Worm (Caenorhabditis elegans) whole organism, L1 larva: ENCODE results near the gene cdh-10.

Experiments
- F16B12.6 ChIP-seq: fragments of 150-350 bp; optimal IDR thresholded peaks from 2 replicates; lab custom pipeline; 2014; ENCODE audit warnings: missing biosample characterization, missing genetic modification characterization
- aha-1 ChIP-seq: fragments of 150-350 bp; optimal IDR thresholded peaks from 2 replicates; lab custom pipeline; 2014; ENCODE audit warnings: missing biosample characterization, missing genetic modification characterization
- ceh-8 ChIP-seq: fragments of 200-800 bp; sonication (Bioruptor generic); optimal IDR thresholded peaks from 2 replicates; lab custom pipeline; 2018; ENCODE audit warnings: mild to moderate bottlenecking, missing genetic modification characterization, moderate library complexity, missing compliant biosample characterization
- ceh-82 ChIP-seq, 3 experiments: fragments of 150-350 bp in 1 of 3; sonication (generic microtip) in 2 of 3; optimal IDR thresholded peaks; 2 replicates each; lab custom pipeline; 2014 to 2017; ENCODE audit warnings: missing biosample characterization in 3 of 3, missing genetic modification characterization in 3 of 3
- ceh-88 ChIP-seq: fragments of 200-800 bp; sonication (Bioruptor generic); IDR thresholded peaks from 2 replicates; pipeline ENCODE4 v1.3.6; 2022; ENCODE audit warnings: missing genetic modification characterization, missing compliant biosample characterization
- ceh-90 ChIP-seq: sonication (generic microtip); optimal IDR thresholded peaks from 2 replicates; lab custom pipeline; 2016; ENCODE audit warnings: missing genetic modification characterization, missing compliant biosample characterization
- dpl-1 ChIP-seq, 3 experiments: fragments of 150-350 bp in 2 of 3; sonication (generic microtip) in 1 of 3; optimal IDR thresholded peaks; 2 replicates each; lab custom pipeline; 2014 to 2017; ENCODE audit warnings: missing biosample characterization in 3 of 3, missing genetic modification characterization in 3 of 3, missing genetic modification reagents in 3 of 3
- dsc-1 ChIP-seq: sonication (generic microtip); optimal IDR thresholded peaks from 2 replicates; lab custom pipeline; 2016; ENCODE audit warnings: mild to moderate bottlenecking, missing genetic modification characterization, missing compliant biosample characterization
- efl-1 ChIP-seq, 4 experiments: fragments of 150-350 bp; optimal IDR thresholded peaks in 3 of 4; peaks in 1 of 4; 1 replicate in 1 of 4; 2 replicates in 3 of 4; lab custom pipeline; 2014; ENCODE audit warnings: missing biosample characterization in 2 of 4, missing genetic modification characterization in 2 of 4, missing genetic modification reagents in 2 of 4
- egl-13 ChIP-seq: sonication (generic microtip); optimal IDR thresholded peaks from 2 replicates; lab custom pipeline; 2016; ENCODE audit warnings: missing genotype, missing genetic modification reagents, missing genetic modification characterization, missing compliant biosample characterization
- egl-27 ChIP-seq, 2 experiments: fragments of 150-350 bp in 1 of 2; sonication (generic microtip); optimal IDR thresholded peaks; 3 replicates each; lab custom pipeline; 2017 to 2018; ENCODE audit warnings: missing biosample characterization in 2 of 2, missing genetic modification characterization in 2 of 2, missing genetic modification reagents in 2 of 2
- elt-3 ChIP-seq, 6 experiments: fragments of 150-350 bp in 1 of 6; sonication (generic microtip); optimal IDR thresholded peaks; 2 replicates each; lab custom pipeline; 2017 to 2018; ENCODE audit warnings: missing biosample characterization in 6 of 6, missing genetic modification characterization in 6 of 6, inconsistent platforms in 1 of 6
- fkh-10 ChIP-seq: sonication (generic microtip); optimal IDR thresholded peaks from 2 replicates; lab custom pipeline; 2017; ENCODE audit warnings: missing biosample characterization, missing genetic modification reagents, missing genetic modification characterization
- fkh-4 ChIP-seq: sonication (generic microtip); optimal IDR thresholded peaks from 2 replicates; lab custom pipeline; 2016; ENCODE audit warnings: missing compliant biosample characterization, missing genetic modification characterization, borderline replicate concordance
- fkh-8 ChIP-seq: sonication (generic microtip); optimal IDR thresholded peaks from 2 replicates; lab custom pipeline; 2016; ENCODE audit warnings: mild to moderate bottlenecking, missing genetic modification characterization, missing compliant biosample characterization
- fos-1 ChIP-seq: fragments of 150-350 bp; optimal IDR thresholded peaks from 2 replicates; lab custom pipeline; 2014; ENCODE audit warnings: missing biosample characterization, missing genetic modification characterization
- grh-1 ChIP-seq: fragments of 200-800 bp; sonication (Bioruptor generic); IDR thresholded peaks from 2 replicates; pipeline ENCODE4 v1.3.6; 2022; ENCODE audit warnings: missing genetic modification reagents, missing genetic modification characterization, missing compliant biosample characterization
- isw-1 ChIP-seq: fragments of 200-800 bp; sonication (Bioruptor generic); IDR thresholded peaks from 2 replicates; pipeline ENCODE4 v1.3.6; 2022; ENCODE audit warnings: missing genetic modification characterization, missing compliant biosample characterization
- lin-14 ChIP-seq: fragments of 200-800 bp; sonication (Bioruptor generic); optimal IDR thresholded peaks from 2 replicates; lab custom pipeline; 2018; ENCODE audit warnings: mild to moderate bottlenecking, missing genetic modification characterization, moderate library complexity, missing compliant biosample characterization
- lin-15B ChIP-seq: fragments of 150-350 bp; sonication (generic microtip); optimal IDR thresholded peaks from 3 replicates; lab custom pipeline; 2014; ENCODE audit warnings: missing biosample characterization, missing genetic modification characterization
- lin-35 ChIP-seq, 2 experiments: fragments of 150-350 bp; optimal IDR thresholded peaks; 2 replicates each; lab custom pipeline; 2014; ENCODE audit warnings: missing biosample characterization in 2 of 2, missing genetic modification characterization in 2 of 2, missing genetic modification reagents in 2 of 2
- lir-3 ChIP-seq: sonication (generic microtip); optimal IDR thresholded peaks from 2 replicates; lab custom pipeline; 2016; ENCODE audit warnings: mild to moderate bottlenecking, missing genetic modification characterization, moderate library complexity, missing compliant biosample characterization; ENCODE audit not compliant: poor library complexity
- lsy-2 ChIP-seq, 2 experiments: fragments of 150-350 bp; optimal IDR thresholded peaks; 2 replicates each; lab custom pipeline; 2014; ENCODE audit warnings: missing biosample characterization in 2 of 2, missing genetic modification characterization in 2 of 2
- mab-9 ChIP-seq: fragments of 200-800 bp; sonication (Bioruptor generic); IDR thresholded peaks from 2 replicates; pipeline ENCODE4 v1.3.6; 2022; ENCODE audit warnings: missing genetic modification reagents, missing genetic modification characterization, missing compliant biosample characterization
- mdl-1 ChIP-seq, 2 experiments: fragments of 150-350 bp; optimal IDR thresholded peaks; 2 replicates each; lab custom pipeline; 2014 to 2017; ENCODE audit warnings: missing biosample characterization in 2 of 2, missing genetic modification characterization in 2 of 2, inconsistent platforms in 1 of 2
- mef-2 ChIP-seq: fragments of 150-350 bp; optimal IDR thresholded peaks from 2 replicates; lab custom pipeline; 2014; ENCODE audit warnings: missing biosample characterization, missing genetic modification characterization
- nhr-11 ChIP-seq: fragments of 150-350 bp; optimal IDR thresholded peaks from 2 replicates; lab custom pipeline; 2014; ENCODE audit warnings: missing biosample characterization, missing genetic modification characterization
- nhr-12 ChIP-seq: sonication (generic microtip); optimal IDR thresholded peaks from 2 replicates; lab custom pipeline; 2017; ENCODE audit warnings: missing biosample characterization, missing genetic modification characterization
- nhr-19 ChIP-seq: fragments of 200-800 bp; sonication (Bioruptor generic); conservative IDR thresholded peaks from 2 replicates; pipeline ENCODE4 v1.3.6; 2022; ENCODE audit warnings: missing genetic modification characterization, missing compliant biosample characterization
- nhr-20 ChIP-seq: sonication (generic microtip); optimal IDR thresholded peaks from 2 replicates; lab custom pipeline; 2016; ENCODE audit warnings: mild to moderate bottlenecking, missing genetic modification characterization, missing compliant biosample characterization
- nhr-237 ChIP-seq: fragments of 150-350 bp; optimal IDR thresholded peaks from 2 replicates; lab custom pipeline; 2014; ENCODE audit warnings: missing biosample characterization, missing genetic modification characterization
- nhr-28 ChIP-seq: fragments of 150-350 bp; optimal IDR thresholded peaks from 2 replicates; lab custom pipeline; 2014; ENCODE audit warnings: missing biosample characterization, missing genetic modification characterization
- nhr-47 ChIP-seq: sonication (generic microtip); optimal IDR thresholded peaks from 2 replicates; lab custom pipeline; 2016; ENCODE audit warnings: mild to moderate bottlenecking, missing genetic modification characterization, moderate library complexity, missing compliant biosample characterization
- nhr-71 ChIP-seq: sonication (generic microtip); optimal IDR thresholded peaks from 2 replicates; lab custom pipeline; 2016; ENCODE audit warnings: mild to moderate bottlenecking, missing genetic modification characterization, moderate library complexity, missing compliant biosample characterization
- nhr-84 ChIP-seq: sonication (generic microtip); optimal IDR thresholded peaks from 2 replicates; lab custom pipeline; 2017; ENCODE audit warnings: missing biosample characterization, missing genetic modification characterization
- nhr-90 ChIP-seq: sonication (generic microtip); optimal IDR thresholded peaks from 2 replicates; lab custom pipeline; 2016; ENCODE audit warnings: mild to moderate bottlenecking, missing genetic modification characterization, missing compliant biosample characterization; ENCODE audit not compliant: poor library complexity
- pax-3 ChIP-seq: fragments of 200-800 bp; sonication (Bioruptor generic); optimal IDR thresholded peaks from 2 replicates; lab custom pipeline; 2018; ENCODE audit warnings: mild to moderate bottlenecking, missing genetic modification characterization, moderate library complexity, missing compliant biosample characterization
- skn-1 ChIP-seq: fragments of 150-350 bp; optimal IDR thresholded peaks from 2 replicates; lab custom pipeline; 2014; ENCODE audit warnings: missing biosample characterization, missing genetic modification characterization
- snpc-4 ChIP-seq: fragments of 150-350 bp; optimal IDR thresholded peaks from 2 replicates; lab custom pipeline; 2014; ENCODE audit warnings: missing biosample characterization, missing genetic modification characterization
- snu-23 ChIP-seq: sonication (generic microtip); optimal IDR thresholded peaks from 2 replicates; lab custom pipeline; 2016; ENCODE audit warnings: missing genetic modification characterization, missing compliant biosample characterization
- sptf-1 ChIP-seq: fragments of 150-350 bp; optimal IDR thresholded peaks from 2 replicates; lab custom pipeline; 2014; ENCODE audit warnings: missing biosample characterization, missing genetic modification characterization
- sup-37 ChIP-seq: fragments of 200-800 bp; sonication (Bioruptor generic); optimal IDR thresholded peaks from 2 replicates; lab custom pipeline; 2018; ENCODE audit warnings: mild to moderate bottlenecking, missing genetic modification characterization, missing compliant biosample characterization
- swsn-7 ChIP-seq: sonication (generic microtip); optimal IDR thresholded peaks from 2 replicates; lab custom pipeline; 2016; ENCODE audit warnings: missing genetic modification characterization, missing compliant biosample characterization
- tbx-2 ChIP-seq: sonication (generic microtip); optimal IDR thresholded peaks from 2 replicates; lab custom pipeline; 2016; ENCODE audit warnings: missing genetic modification characterization, missing compliant biosample characterization
- unc-130 ChIP-seq: fragments of 150-350 bp; optimal IDR thresholded peaks from 2 replicates; lab custom pipeline; 2017; ENCODE audit warnings: missing biosample characterization, missing genetic modification characterization, inconsistent platforms
- unc-86 ChIP-seq: sonication (generic microtip); optimal IDR thresholded peaks from 2 replicates; lab custom pipeline; 2016; ENCODE audit warnings: missing genetic modification characterization, missing compliant biosample characterization
- vab-15 ChIP-seq: sonication (generic microtip); optimal IDR thresholded peaks from 2 replicates; lab custom pipeline; 2017; ENCODE audit warnings: missing genotype, mild to moderate bottlenecking, missing genetic modification characterization, missing compliant biosample characterization
- xbp-1 ChIP-seq: sonication (generic microtip); optimal IDR thresholded peaks from 2 replicates; lab custom pipeline; 2016; ENCODE audit warnings: missing genetic modification characterization, missing compliant biosample characterization
- zip-4 ChIP-seq: fragments of 200-800 bp; sonication (Bioruptor generic); optimal IDR thresholded peaks from 2 replicates; lab custom pipeline; 2018; ENCODE audit warnings: mild to moderate bottlenecking, missing genetic modification characterization, moderate library complexity, missing compliant biosample characterization
- ztf-11 ChIP-seq, 2 experiments: sonication (generic microtip); optimal IDR thresholded peaks; 2 replicates each; lab custom pipeline; 2016 to 2017; ENCODE audit warnings: missing genetic modification characterization in 2 of 2, missing biosample characterization in 1 of 2, missing compliant biosample characterization in 1 of 2
- ztf-4 ChIP-seq: fragments of 150-350 bp; optimal IDR thresholded peaks from 2 replicates; lab custom pipeline; 2014; ENCODE audit warnings: missing biosample characterization, missing genetic modification characterization

Gene cdh-10

DNA sequence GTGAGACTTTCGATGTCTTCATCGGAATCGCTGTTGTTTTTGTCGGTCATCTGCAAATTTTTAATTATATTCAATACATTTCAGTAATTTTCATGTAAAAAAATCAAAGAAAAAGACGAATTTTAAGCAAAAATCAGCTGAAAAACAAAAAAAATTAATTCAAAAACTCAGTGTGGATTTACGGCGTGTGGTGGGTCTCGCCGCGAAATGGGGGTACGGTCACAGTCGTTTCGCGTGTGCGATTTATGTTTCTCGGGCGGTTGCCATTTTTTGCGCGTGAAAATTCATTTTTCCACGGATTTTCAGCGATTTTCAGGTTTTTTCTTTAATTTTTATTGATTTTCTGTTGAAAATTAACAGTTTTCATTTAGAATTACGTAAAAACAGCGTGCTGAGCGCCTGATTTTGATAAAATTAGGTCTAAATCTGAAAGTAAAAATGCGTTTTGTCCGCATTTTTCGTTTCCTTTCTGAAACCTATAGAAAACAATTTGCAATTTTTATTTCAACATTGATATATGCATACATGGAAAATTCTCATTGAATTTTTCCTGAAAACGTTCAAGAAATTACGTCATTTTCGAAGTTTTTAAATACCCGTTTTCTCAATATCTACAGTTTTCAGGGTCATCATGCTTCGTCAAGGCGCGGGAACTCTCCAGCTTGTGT lies 32.1 kb upstream of the cdh-10 start, which contains the start of the genes ccdc-12 and Y69A2AR.18:
ccdc-12 (minus strand) TSS at position 57 of the 668 bp plus-strand sequence.
Y69A2AR.18 (plus strand) TSS at position 618 of the 668 bp plus-strand sequence.
- no peak for TF ChIP-seq fkh-4
- peak; percentile 76 for TF ChIP-seq nhr-71 (tag; lab: Kevin White, UChicago)
- no peak for TF ChIP-seq ztf-11 (tag; optimal IDR thresholded peaks at IDR 0.05; lab: Kevin White, UChicago)
- TF ChIP-seq sup-37 (GFP tag; lab: Kevin White, UChicago), result no peak
- TF ChIP-seq nhr-47, result peak; percentile 76
- TF ChIP-seq snu-23 (GFP tag; lab: Kevin White, UChicago), result peak; percentile 75
- no peak for TF ChIP-seq lin-14 (GFP tag; lab: Kevin White, UChicago)
- TF ChIP-seq skn-1 (tag; lab: Kevin White, UChicago), result peak; percentile 58
- TF ChIP-seq elt-3 (tag; optimal IDR thresholded peaks at IDR 0.05; lab: Kevin White, UChicago), result peak in 1 of 6 experiments; percentile 53
- no peak for TF ChIP-seq mab-9 (GFP tag; lab: Robert Waterston, UW)
- no peak for TF ChIP-seq fkh-10 (GFP tag; lab: Kevin White, UChicago)
- TF ChIP-seq zip-4 (GFP tag; lab: Kevin White, UChicago), result no peak
- peak; percentile 45 for TF ChIP-seq nhr-20 (tag; lab: Kevin White, UChicago)
- TF ChIP-seq F16B12.6 (tag; lab: Kevin White, UChicago), result peak; percentile 54
- TF ChIP-seq mef-2 (tag; lab: Kevin White, UChicago), result no peak
- no peak for TF ChIP-seq ceh-90 (tag; lab: Kevin White, UChicago)
- TF ChIP-seq vab-15 (tag; lab: Kevin White, UChicago), result no peak
- TF ChIP-seq unc-130, result peak; percentile 77
- peak; percentile 98 for TF ChIP-seq lsy-2 (tag; optimal IDR thresholded peaks at IDR 0.05; lab: Kevin White, UChicago)
- TF ChIP-seq fkh-8, result peak; percentile 41
- TF ChIP-seq unc-86 (tag; lab: Kevin White, UChicago), result peak; percentile 48
- peak; percentile 72 for TF ChIP-seq isw-1 (GFP tag; lab: Robert Waterston, UW)
- no peak for TF ChIP-seq nhr-11 (tag; lab: Kevin White, UChicago)
- TF ChIP-seq efl-1 (optimal IDR thresholded peaks at IDR 0.05; lab: Kevin White, UChicago), result peak; percentile 77 to 84
- peak; percentile 75 to 97 for TF ChIP-seq efl-1 (GFP tag; optimal IDR thresholded peaks at IDR 0.05 in 1 of 2; lab: Kevin White, UChicago)
- TF ChIP-seq nhr-90 (tag; lab: Kevin White, UChicago), result peak; percentile 34
- TF ChIP-seq ceh-82 (tag; optimal IDR thresholded peaks at IDR 0.05; lab: Kevin White, UChicago), result peak; percentile 52 to 78 (median 76)
- TF ChIP-seq ceh-88 (GFP tag; lab: Robert Waterston, UW), result no peak
- TF ChIP-seq nhr-12 (tag; lab: Kevin White, UChicago), result no peak
- peak; percentile 74 to 82 for TF ChIP-seq lin-35 (GFP tag; optimal IDR thresholded peaks at IDR 0.05; lab: Kevin White, UChicago)
- TF ChIP-seq lin-15B (tag; lab: Kevin White, UChicago), result peak; percentile 22
- peak; percentile 63 for TF ChIP-seq tbx-2 (tag; lab: Kevin White, UChicago)
- TF ChIP-seq nhr-237 (tag; lab: Kevin White, UChicago), result no peak
- peak; percentile 60 for TF ChIP-seq xbp-1
- TF ChIP-seq aha-1 (tag; lab: Kevin White, UChicago), result no peak
- TF ChIP-seq mdl-1 (tag; optimal IDR thresholded peaks at IDR 0.05; lab: Kevin White, UChicago), result peak in 1 of 2 experiments; percentile 55
- no peak for TF ChIP-seq ceh-8 (GFP tag; lab: Kevin White, UChicago)
- TF ChIP-seq swsn-7 (tag; lab: Kevin White, UChicago), result peak; percentile 52
- no peak for TF ChIP-seq fos-1
- no peak for TF ChIP-seq pax-3 (tag; lab: Kevin White, UChicago)
- no peak for TF ChIP-seq sptf-1 (tag; lab: Kevin White, UChicago)
- TF ChIP-seq lir-3 (tag; lab: Kevin White, UChicago), result no peak
- no peak for TF ChIP-seq egl-27 (tag; optimal IDR thresholded peaks at IDR 0.05; lab: Kevin White, UChicago)
- no peak for TF ChIP-seq grh-1 (GFP tag; lab: Robert Waterston, UW)
- TF ChIP-seq dsc-1 (tag; lab: Kevin White, UChicago), result peak; percentile 52
- TF ChIP-seq nhr-19 (GFP tag; lab: Robert Waterston, UW), result peak; percentile 56
- no peak for TF ChIP-seq nhr-84 (tag; lab: Kevin White, UChicago)
- TF ChIP-seq ztf-4 (tag; lab: Kevin White, UChicago), result no peak
- TF ChIP-seq dpl-1 (GFP tag; optimal IDR thresholded peaks at IDR 0.05; lab: Kevin White, UChicago), result peak; percentile 64 to 78 (median 72)
- no peak for TF ChIP-seq egl-13 (tag; lab: Kevin White, UChicago)
- peak; percentile 11 for TF ChIP-seq snpc-4 (tag; lab: Kevin White, UChicago)
- no peak for TF ChIP-seq nhr-28 (tag; lab: Kevin White, UChicago)
